Worm (Caenorhabditis elegans) whole organism, L4/young adult: ENCODE measurements around the gene spe-26.

Experiments used
- W03F9.2 ChIP-seq: fragments of 150-350 bp; optimal IDR thresholded peaks from 2 replicates; lab custom pipeline; 2014; ENCODE audit warnings: missing biosample characterization, missing genetic modification characterization
- dao-5 ChIP-seq: sonication (generic microtip); optimal IDR thresholded peaks from 2 replicates; lab custom pipeline; 2016; ENCODE audit warnings: missing genotype, missing genetic modification characterization, moderate library complexity, missing compliant biosample characterization
- him-1 ChIP-seq: sonication (generic microtip); optimal IDR thresholded peaks from 2 replicates; lab custom pipeline; 2016; ENCODE audit warnings: missing genotype, missing genetic modification reagents, missing genetic modification characterization, missing compliant biosample characterization

ce11 chrIV:10429129-10429528 lies 37.4 kb upstream of the spe-26 start, which contains the start of gene F13B12.2:
- no peak for TF ChIP-seq him-1 (tag; lab: Kevin White, UChicago)
- TF ChIP-seq dao-5 = no peak
- no peak for TF ChIP-seq W03F9.2 (tag; lab: Kevin White, UChicago)
